Fruit fly (Drosophila melanogaster): ENCODE results near the gene Ca-alpha1T.

The Ca-alpha1T gene

dm6 chrX:6224225-6225190 is 32.2 kb upstream of the Ca-alpha1T start, which contains the start of gene sqh (continued):
- TF ChIP-seq Drgx (GFP tag; IDR thresholded peaks at IDR 0.05) (peak; percentile 92), CG17912 (GFP tag; optimal IDR thresholded peaks at IDR 0.05) (peak; percentile 68), dm (GFP tag; optimal IDR thresholded peaks at IDR 0.05) (no peak), CG2120 (GFP tag; optimal IDR thresholded peaks at IDR 0.05) (peak; percentile 83), fd102C (GFP tag; optimal IDR thresholded peaks at IDR 0.05) (no peak), ftz-f1 (GFP tag; optimal IDR thresholded peaks at IDR 0.05) (peak; percentile 51), CG10366 (GFP tag; IDR thresholded peaks at IDR 0.05) (peak; percentile 89), CG31388 (GFP tag; optimal IDR thresholded peaks at IDR 0.05) (peak; percentile 72), bbx (GFP tag; IDR thresholded peaks at IDR 0.05; ENCODE audit: partially characterized antibody) (no peak), CG12155 (GFP tag; optimal IDR thresholded peaks at IDR 0.05) (peak; percentile 59), pros (GFP tag; optimal IDR thresholded peaks at IDR 0.05) (peak; percentile 40), Optix (GFP tag; IDR thresholded peaks at IDR 0.05) (peak; percentile 84), CoRest (tag; optimal IDR thresholded peaks at IDR 0.05) (peak; percentile 94), CG12219 (GFP tag; optimal IDR thresholded peaks at IDR 0.05) (peak; percentile 81), CG10543 (GFP tag; optimal IDR thresholded peaks at IDR 0.05) (peak; percentile 93), Xrp1 (GFP tag; IDR thresholded peaks at IDR 0.05) (peak; percentile 91), sens (GFP tag) (peak; percentile 92), CG14441 (GFP tag; IDR thresholded peaks at IDR 0.05) (peak; percentile 92), CG18476 (GFP tag; optimal IDR thresholded peaks at IDR 0.05) (peak; percentile 74), Bgb (GFP tag; IDR thresholded peaks at IDR 0.05; ENCODE audit: partially characterized antibody) (peak; percentile 43; the same call in 1 of the 2 replicates), CG1024 (GFP tag; IDR thresholded peaks at IDR 0.05) (peak; percentile 38; the same call in 1 of the 2 replicates), ttk (GFP tag; IDR thresholded peaks at IDR 0.05) (peak; percentile 84), Xbp1 (GFP tag; optimal IDR thresholded peaks at IDR 0.05) (peak; percentile 84), NK7.1 (GFP tag; optimal IDR thresholded peaks at IDR 0.05) (no peak), CG14965 (GFP tag; optimal IDR thresholded peaks at IDR 0.05; ENCODE audit: borderline replicate concordance) (no peak), ems (GFP tag; optimal IDR thresholded peaks at IDR 0.05) (peak; percentile 60), CG34224 (GFP tag; IDR thresholded peaks at IDR 0.05; ENCODE audit: partially characterized antibody) (peak; percentile 29; the same call in 2 of the 3 replicates), H15 (GFP tag; IDR thresholded peaks at IDR 0.05) (peak; percentile 78), Mrtf (GFP tag; IDR thresholded peaks at IDR 0.05) (peak; percentile 86), wor (GFP tag; IDR thresholded peaks at IDR 0.05) (peak; percentile 81), CG9727 (GFP tag; optimal IDR thresholded peaks at IDR 0.05) (peak; percentile 83), CG10462 (GFP tag; optimal IDR thresholded peaks at IDR 0.05) (peak; percentile 52), ara (GFP tag; IDR thresholded peaks at IDR 0.05) (peak; percentile 86), grau (tag; optimal IDR thresholded peaks at IDR 0.05) (peak; percentile 99), CG10321 (GFP tag; IDR thresholded peaks at IDR 0.05) (peak; percentile 63; the same call in 1 of the 2 replicates), CG3065 (GFP tag; optimal IDR thresholded peaks at IDR 0.05) (peak; percentile 12), fd96Cb (tag; optimal IDR thresholded peaks at IDR 0.05) (peak; percentile 80), CG9932 (GFP tag; IDR thresholded peaks at IDR 0.05) (peak; percentile 89), Dad (GFP tag; optimal IDR thresholded peaks at IDR 0.05) (no peak), CG5180 (GFP tag; optimal IDR thresholded peaks at IDR 0.05) (peak; percentile 73), CG2116 (GFP tag; optimal IDR thresholded peaks at IDR 0.05) (peak; percentile 56), bowl (GFP tag; IDR thresholded peaks at IDR 0.05) (peak; percentile 69; the same call in 1 of the 2 replicates), CG17568 (GFP tag; optimal IDR thresholded peaks at IDR 0.05) (no peak), CG18262 (tag; optimal IDR thresholded peaks at IDR 0.05) (peak; percentile 86), CG11085 (GFP tag; IDR thresholded peaks at IDR 0.05) (peak; percentile 79), sima (GFP tag; optimal IDR thresholded peaks at IDR 0.05) (no peak), CG5245 (GFP tag; optimal IDR thresholded peaks at IDR 0.05) (peak; percentile 58), CG18011 (GFP tag; optimal IDR thresholded peaks at IDR 0.05) (peak; percentile 73)

All from whole organism, embryonic.